Worm (Caenorhabditis elegans): Measurements from ENCODE around the gene C52D10.3.

The C52D10.3 gene

ce11 chrIV:17215070-17215469 is 38.8 kb downstream of the C52D10.3 start:
- TF ChIP-seq K02D7.2 (tag; optimal IDR thresholded peaks at IDR 0.05) (no peak), nfya-1 (tag; optimal IDR thresholded peaks at IDR 0.05) (peak; percentile 73)

ce11 chrIV:17216048-17216447 is 39.8 kb downstream of the C52D10.3 start, which contains the start of gene Y116A8B.1:
Y116A8B.1 (plus strand) TSS chrIV:17216348.
- TF ChIP-seq tbx-7 (tag; optimal IDR thresholded peaks at IDR 0.05), result no peak
- TF ChIP-seq hlh-13 (GFP tag; optimal IDR thresholded peaks at IDR 0.05), result no peak
- no peak for TF ChIP-seq syd-9 (tag; optimal IDR thresholded peaks at IDR 0.05)
- no peak for TF ChIP-seq ets-4 (tag; optimal IDR thresholded peaks at IDR 0.05)
- no peak for TF ChIP-seq nhr-11 (tag; optimal IDR thresholded peaks at IDR 0.05)
- TF ChIP-seq hlh-15 (tag; optimal IDR thresholded peaks at IDR 0.05), result no peak
- TF ChIP-seq rnt-1 (tag; optimal IDR thresholded peaks at IDR 0.05), result no peak

ce11 chrIV:17223474-17223873 is 47.2 kb downstream of the C52D10.3 start, which contains the start of gene Y116A8B.4:
Y116A8B.4 (plus strand) TSS chrIV:17223774.
- TF ChIP-seq F13H6.1 (tag; optimal IDR thresholded peaks at IDR 0.05) (no peak), syd-9 (tag; optimal IDR thresholded peaks at IDR 0.05) (no peak), hlh-6 (tag; optimal IDR thresholded peaks at IDR 0.05) (no peak), eyg-1 (tag; optimal IDR thresholded peaks at IDR 0.05) (no peak), pha-2 (tag; optimal IDR thresholded peaks at IDR 0.05) (no peak), ama-1 (optimal IDR thresholded peaks at IDR 0.05) (no peak), ceh-48 (tag; optimal IDR thresholded peaks at IDR 0.05) (no peak), pqm-1 (tag; optimal IDR thresholded peaks at IDR 0.05) (no peak), ahr-1 (tag; optimal IDR thresholded peaks at IDR 0.05) (no peak), sdc-2 (tag; optimal IDR thresholded peaks at IDR 0.05) (no peak), dve-1 (tag; optimal IDR thresholded peaks at IDR 0.05) (no peak), pag-3 (tag; optimal IDR thresholded peaks at IDR 0.05; ENCODE audit: borderline replicate concordance) (no peak), unc-55 (GFP tag; optimal IDR thresholded peaks at IDR 0.05) (no peak), che-1 (tag; optimal IDR thresholded peaks at IDR 0.05) (no peak), ceh-34 (tag; optimal IDR thresholded peaks at IDR 0.05) (no peak), lin-11 (tag; optimal IDR thresholded peaks at IDR 0.05) (no peak), ttx-3 (tag; optimal IDR thresholded peaks at IDR 0.05) (no peak)

- TF ChIP-seq ceh-30 (tag; optimal IDR thresholded peaks at IDR 0.05), result no peak
- no peak for TF ChIP-seq fkh-10 (GFP tag; optimal IDR thresholded peaks at IDR 0.05)
- no peak for TF ChIP-seq dmd-4 (tag; optimal IDR thresholded peaks at IDR 0.05; ENCODE audit: borderline replicate concordance)
These were observed 54.7 kb downstream of the C52D10.3 start, which contains the start of gene npr-32 for ce11 chrIV:17230958-17231357. npr-32 (minus strand) TSS chrIV:17231058.

- TF ChIP-seq ceh-34 (tag; optimal IDR thresholded peaks at IDR 0.05), result no peak
- TF ChIP-seq unc-42 (tag; optimal IDR thresholded peaks at IDR 0.05), result peak; percentile 58
These were observed 56.6 kb downstream of the C52D10.3 start for ce11 chrIV:17232899-17233298.

- TF ChIP-seq gmeb-2 (tag; optimal IDR thresholded peaks at IDR 0.05) (no peak), unc-42 (tag; optimal IDR thresholded peaks at IDR 0.05) (peak; percentile 94), sox-4 (tag; optimal IDR thresholded peaks at IDR 0.05) (no peak)
These were observed 57.2 kb downstream of the C52D10.3 start for ce11 chrIV:17233494-17233893.

ce11 chrIV:17237029-17237428 is 60.8 kb downstream of the C52D10.3 start:
- TF ChIP-seq unc-42 (tag; optimal IDR thresholded peaks at IDR 0.05) (peak; percentile 34), pqm-1 (tag; optimal IDR thresholded peaks at IDR 0.05) (no peak), tbx-7 (tag; optimal IDR thresholded peaks at IDR 0.05) (no peak), rnt-1 (tag; optimal IDR thresholded peaks at IDR 0.05) (no peak), ttx-3 (tag; optimal IDR thresholded peaks at IDR 0.05) (no peak)
